Worm (Caenorhabditis elegans): ENCODE measurements around the gene F13A2.9.
A peak's percentile ranks its signal among the peaks of the same experiment; 100 is the strongest.

DNA sequence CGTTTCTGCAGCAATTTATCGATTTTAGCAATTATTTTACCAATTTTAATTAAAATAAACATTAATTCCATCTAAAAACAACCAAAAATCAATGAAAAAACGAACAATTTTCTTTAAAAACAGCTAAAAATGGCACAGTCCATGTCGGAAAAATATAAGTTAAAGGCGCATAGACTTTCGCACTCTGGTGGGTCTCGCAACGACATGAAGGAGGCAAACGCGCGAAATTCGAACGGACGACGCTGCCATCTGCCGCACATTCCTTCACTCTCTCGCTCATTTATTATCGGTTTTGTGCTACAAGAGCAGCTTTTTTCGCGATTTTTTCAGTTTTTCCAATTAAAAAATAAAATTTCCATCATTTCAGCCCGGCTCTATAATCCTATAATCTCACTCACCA, 40.5 kb downstream of the F13A2.9 start, which contains the start of gene mcm-7:
- no peak for TF ChIP-seq D1046.2 (GFP tag; IDR thresholded peaks at IDR 0.05)
- TF ChIP-seq pha-4 (GFP tag; IDR thresholded peaks at IDR 0.05) = no peak
- no peak for TF ChIP-seq pha-4 (tag; optimal IDR thresholded peaks at IDR 0.05)
- TF ChIP-seq lin-39 (tag; optimal IDR thresholded peaks at IDR 0.05) = no peak
- no peak for TF ChIP-seq fos-1 (tag; optimal IDR thresholded peaks at IDR 0.05)
- no peak for TF ChIP-seq madf-5 (GFP tag; IDR thresholded peaks at IDR 0.05)
- no peak for TF ChIP-seq snpc-4 (tag; optimal IDR thresholded peaks at IDR 0.05)
- no peak for TF ChIP-seq F10B5.3 (tag; optimal IDR thresholded peaks at IDR 0.05)
- TF ChIP-seq hlh-30 (tag; optimal IDR thresholded peaks at IDR 0.05; ENCODE audit: insufficient read depth) = no peak
- no peak for TF ChIP-seq ztf-11 (tag; optimal IDR thresholded peaks at IDR 0.05)
- TF ChIP-seq nhr-76 (tag; optimal IDR thresholded peaks at IDR 0.05) = no peak
- TF ChIP-seq mep-1 (tag; optimal IDR thresholded peaks at IDR 0.05) = peak; percentile 71
- no peak for TF ChIP-seq F37D6.2 (tag; optimal IDR thresholded peaks at IDR 0.05)
- no peak for TF ChIP-seq fkh-10 (GFP tag; optimal IDR thresholded peaks at IDR 0.05)
